Fruit fly (Drosophila melanogaster) whole organism, embryonic: ENCODE data around the gene CG10055.
A peak's percentile ranks its signal among the peaks of the same experiment; 100 is the strongest.

ENCODE experiments used
- Adf1 ChIP-seq: fragments of 200-800 bp; sonication (Bioruptor generic); IDR thresholded peaks from 2 replicates; pipeline ENCODE4 v1.3.6; 2022; ENCODE audit warnings: missing biosample characterization, missing genetic modification characterization
- CG10267 ChIP-seq: fragments of 200-800 bp; sonication (Bioruptor generic); optimal IDR thresholded peaks from 2 replicates; lab custom pipeline; 2018; ENCODE audit warnings: missing biosample characterization, mild to moderate bottlenecking, missing genetic modification characterization, moderate library complexity
- CG10959 ChIP-seq: fragments of 200-800 bp; sonication (Bioruptor generic); IDR thresholded peaks from 2 replicates; pipeline ENCODE4 v1.3.6; 2022; ENCODE audit warnings: missing biosample characterization, missing genetic modification characterization
- CG12299 ChIP-seq: fragments of 200-800 bp; sonication (Bioruptor generic); optimal IDR thresholded peaks from 2 replicates; lab custom pipeline; 2018; ENCODE audit warnings: missing biosample characterization, mild to moderate bottlenecking, missing genetic modification characterization
- CG12769 ChIP-seq: fragments of 200-800 bp; sonication (Bioruptor generic); optimal IDR thresholded peaks from 2 replicates; lab custom pipeline; 2019; ENCODE audit warnings: missing biosample characterization, mild to moderate bottlenecking, missing genetic modification characterization, moderate library complexity
- CG13775 ChIP-seq: fragments of 200-800 bp; sonication (Bioruptor generic); optimal IDR thresholded peaks from 3 replicates; lab custom pipeline; 2017; ENCODE audit warnings: missing biosample characterization, mild to moderate bottlenecking, missing genetic modification characterization
- CG15011 ChIP-seq: fragments of 200-800 bp; sonication (Bioruptor generic); optimal IDR thresholded peaks from 3 replicates; lab custom pipeline; 2018; ENCODE audit warnings: missing biosample characterization, mild to moderate bottlenecking, missing genetic modification characterization
- CG1602 ChIP-seq: fragments of 200-800 bp; sonication (Bioruptor generic); optimal IDR thresholded peaks from 3 replicates; lab custom pipeline; 2016; ENCODE audit warnings: missing biosample characterization, missing genetic modification characterization
- CG17186 ChIP-seq: fragments of 200-800 bp; sonication (Bioruptor generic); optimal IDR thresholded peaks from 3 replicates; lab custom pipeline; 2017; ENCODE audit warnings: missing biosample characterization, missing genetic modification reagents, missing genetic modification characterization
- CG17829 ChIP-seq: fragments of 200-800 bp; optimal IDR thresholded peaks from 2 replicates; lab custom pipeline; 2019; ENCODE audit warnings: missing biosample characterization, mild to moderate bottlenecking, missing genetic modification characterization, moderate library complexity
- CG18262 ChIP-seq: fragments of 200-800 bp; optimal IDR thresholded peaks from 3 replicates; lab custom pipeline; 2019; ENCODE audit warnings: missing biosample characterization, mild to moderate bottlenecking, missing genetic modification characterization, moderate library complexity
- CG30403 ChIP-seq: fragments of 200-800 bp; sonication (Bioruptor generic); optimal IDR thresholded peaks from 3 replicates; lab custom pipeline; 2016; ENCODE audit warnings: missing biosample characterization, missing genetic modification characterization
- CG31388 ChIP-seq: fragments of 200-800 bp; sonication (Bioruptor generic); optimal IDR thresholded peaks from 2 replicates; lab custom pipeline; 2016; ENCODE audit warnings: missing biosample characterization, missing genetic modification characterization
- CG3163 ChIP-seq: fragments of 200-800 bp; sonication (Bioruptor generic); optimal IDR thresholded peaks from 3 replicates; lab custom pipeline; 2016; ENCODE audit warnings: missing biosample characterization, missing genetic modification characterization
- CG32772 ChIP-seq: fragments of 200-800 bp; sonication (Bioruptor generic); IDR thresholded peaks from 2 replicates; pipeline ENCODE4 v1.3.6; 2022; ENCODE audit warnings: missing biosample characterization, missing genetic modification characterization
- CG33213 ChIP-seq: fragments of 200-800 bp; sonication (Bioruptor generic); optimal IDR thresholded peaks from 3 replicates; lab custom pipeline; 2016; ENCODE audit warnings: missing biosample characterization, missing genetic modification characterization
- CG43689 ChIP-seq: fragments of 200-800 bp; sonication (Bioruptor generic); IDR thresholded peaks from 2 replicates; pipeline ENCODE4 v1.3.6; 2022; ENCODE audit warnings: missing biosample characterization, missing genetic modification characterization
- CG6854 ChIP-seq: fragments of 200-800 bp; sonication (Bioruptor generic); optimal IDR thresholded peaks from 3 replicates; lab custom pipeline; 2017; ENCODE audit warnings: missing biosample characterization, mild to moderate bottlenecking, missing genetic modification characterization
- CG8089 ChIP-seq: fragments of 200-800 bp; sonication (Bioruptor generic); optimal IDR thresholded peaks from 3 replicates; lab custom pipeline; 2016; ENCODE audit warnings: missing biosample characterization, missing genetic modification characterization
- CG8478 ChIP-seq: fragments of >200 bp; optimal IDR thresholded peaks from 2 replicates; lab custom pipeline; 2018
- CG9727 ChIP-seq: fragments of 200-800 bp; sonication (Bioruptor generic); optimal IDR thresholded peaks from 3 replicates; lab custom pipeline; 2017; ENCODE audit warnings: missing biosample characterization, mild to moderate bottlenecking, missing genetic modification characterization
- CkIIα-i1 ChIP-seq: fragments of 200-800 bp; sonication (Bioruptor generic); IDR thresholded peaks from 2 replicates; pipeline ENCODE4 v1.3.6; 2022; ENCODE audit warnings: missing biosample characterization, missing genetic modification characterization
- Dek ChIP-seq: fragments of 200-800 bp; sonication (Bioruptor generic); optimal IDR thresholded peaks from 3 replicates; lab custom pipeline; 2019; ENCODE audit warnings: missing biosample characterization, mild to moderate bottlenecking, missing genetic modification characterization, moderate library complexity
- Dfd ChIP-seq, 2 experiments: fragments of >200 bp; optimal IDR thresholded peaks; 2 replicates each; lab custom pipeline; 2017; ENCODE audit warnings: missing biosample characterization in 2 of 2, missing genetic modification characterization in 2 of 2
- E2f2 ChIP-seq: fragments of 200-800 bp; sonication (Bioruptor generic); IDR thresholded peaks from 2 replicates; pipeline ENCODE4 v1.3.6; 2022; ENCODE audit warnings: missing biosample characterization, missing genetic modification characterization
- ERR ChIP-seq: fragments of 200-800 bp; sonication (Bioruptor generic); optimal IDR thresholded peaks from 2 replicates; lab custom pipeline; 2016; ENCODE audit warnings: missing biosample characterization, missing genetic modification characterization
- Ets97D ChIP-seq: fragments of 200-800 bp; sonication (Bioruptor generic); optimal IDR thresholded peaks from 3 replicates; lab custom pipeline; 2016; ENCODE audit warnings: missing biosample characterization, missing genetic modification characterization
- HLHmδ ChIP-seq: fragments of 200-800 bp; sonication (Bioruptor generic); optimal IDR thresholded peaks from 2 replicates; lab custom pipeline; 2018; ENCODE audit warnings: missing biosample characterization, mild to moderate bottlenecking, missing genetic modification characterization, moderate library complexity
- Lpt ChIP-seq: fragments of >200 bp; optimal IDR thresholded peaks from 2 replicates; lab custom pipeline; 2018; ENCODE audit warnings: missing biosample characterization, missing genetic modification characterization
- MESR4 ChIP-seq: fragments of 200-800 bp; sonication (Bioruptor generic); optimal IDR thresholded peaks from 2 replicates; lab custom pipeline; 2018; ENCODE audit warnings: missing biosample characterization, mild to moderate bottlenecking, missing genetic modification characterization, moderate library complexity
- Mes4 ChIP-seq: fragments of 200-800 bp; sonication (Bioruptor generic); optimal IDR thresholded peaks from 2 replicates; lab custom pipeline; 2016; ENCODE audit warnings: missing biosample characterization, missing genetic modification characterization
- NfI ChIP-seq: fragments of 200-800 bp; sonication (Bioruptor generic); optimal IDR thresholded peaks from 3 replicates; lab custom pipeline; 2018; ENCODE audit warnings: missing biosample characterization, mild to moderate bottlenecking, missing genetic modification characterization, moderate library complexity
- Oaz ChIP-seq: fragments of 200-800 bp; sonication (Bioruptor generic); IDR thresholded peaks from 2 replicates; pipeline ENCODE4 v1.3.6; 2022; ENCODE audit warnings: missing biosample characterization, missing genetic modification characterization
- Poxn ChIP-seq: fragments of 200-800 bp; sonication (Bioruptor generic); IDR thresholded peaks from 2 replicates; pipeline ENCODE4 v1.3.6; 2022; ENCODE audit warnings: missing biosample characterization, missing genetic modification characterization
- Six4 ChIP-seq: fragments of 200-800 bp; sonication (Bioruptor generic); optimal IDR thresholded peaks from 2 replicates; lab custom pipeline; 2016; ENCODE audit warnings: missing biosample characterization, missing genetic modification characterization
- TFAM ChIP-seq: fragments of 200-800 bp; sonication (Bioruptor generic); optimal IDR thresholded peaks from 2 replicates; lab custom pipeline; 2017; ENCODE audit warnings: missing biosample characterization, missing genetic modification characterization, inconsistent platforms
- ac ChIP-seq: fragments of 200-800 bp; sonication (Bioruptor generic); optimal IDR thresholded peaks from 3 replicates; lab custom pipeline; 2017; ENCODE audit warnings: missing biosample characterization, mild to moderate bottlenecking, missing genetic modification characterization
- aop ChIP-seq: fragments of 200-800 bp; sonication (Bioruptor generic); IDR thresholded peaks from 2 replicates; pipeline ENCODE4 v1.3.6; 2022; ENCODE audit warnings: missing biosample characterization, missing genetic modification characterization
- ato ChIP-seq: fragments of 200-800 bp; sonication (Bioruptor generic); IDR thresholded peaks from 2 replicates; pipeline ENCODE4 v1.3.6; 2022; ENCODE audit warnings: missing biosample characterization, missing genetic modification characterization; ENCODE audit not compliant: partially characterized antibody
- cato ChIP-seq: fragments of 200-800 bp; sonication (Bioruptor generic); optimal IDR thresholded peaks from 2 replicates; lab custom pipeline; 2016; ENCODE audit warnings: missing biosample characterization, missing genetic modification characterization, borderline replicate concordance
- crp ChIP-seq, 2 experiments: fragments of 200-800 bp; sonication (Bioruptor generic); optimal IDR thresholded peaks; 2 replicates in 1 of 2; 3 replicates in 1 of 2; lab custom pipeline; 2017; ENCODE audit warnings: missing biosample characterization in 2 of 2, missing genetic modification characterization in 2 of 2, mild to moderate bottlenecking in 1 of 2, moderate library complexity in 1 of 2
- esg ChIP-seq: fragments of 200-800 bp; sonication (Bioruptor generic); conservative IDR thresholded peaks from 2 replicates; pipeline ENCODE4 v1.3.6; 2022; ENCODE audit warnings: missing biosample characterization, missing genetic modification characterization
- fd96Cb ChIP-seq: fragments of 200-800 bp; sonication (Bioruptor generic); optimal IDR thresholded peaks from 2 replicates; lab custom pipeline; 2018; ENCODE audit warnings: missing biosample characterization, mild to moderate bottlenecking, missing genetic modification characterization, moderate library complexity
- grn ChIP-seq: fragments of 200-800 bp; sonication (Bioruptor generic); optimal IDR thresholded peaks from 3 replicates; lab custom pipeline; 2017; ENCODE audit warnings: missing biosample characterization, missing genetic modification characterization
- gro ChIP-seq: fragments of 200-800 bp; sonication (Bioruptor generic); optimal IDR thresholded peaks from 2 replicates; lab custom pipeline; 2016; ENCODE audit warnings: missing biosample characterization, missing genetic modification characterization
- gt ChIP-seq: fragments of 200-800 bp; sonication (Bioruptor generic); IDR thresholded peaks from 2 replicates; pipeline ENCODE4 v1.3.6; 2022; ENCODE audit warnings: missing biosample characterization, missing genetic modification characterization
- lov ChIP-seq, 2 experiments: fragments of 200-800 bp in 1 of 2; fragments of >200 bp in 1 of 2; sonication (Bioruptor generic) in 1 of 2; IDR thresholded peaks in 1 of 2; optimal IDR thresholded peaks in 1 of 2; 2 replicates in 1 of 2; 3 replicates in 1 of 2; pipeline versions ENCODE4 v1.3.6 to Lab custom; 2017 to 2022; ENCODE audit warnings: missing biosample characterization in 1 of 2, missing genetic modification characterization in 1 of 2
- repo ChIP-seq: fragments of 200-800 bp; sonication (Bioruptor generic); optimal IDR thresholded peaks from 2 replicates; lab custom pipeline; 2016; ENCODE audit warnings: missing biosample characterization, missing genetic modification characterization
- sisA ChIP-seq: fragments of 200-800 bp; sonication (Bioruptor generic); IDR thresholded peaks from 2 replicates; pipeline ENCODE4 v1.3.6; 2022; ENCODE audit warnings: missing biosample characterization, missing genetic modification characterization
- sr ChIP-seq: fragments of 200-800 bp; sonication (Bioruptor generic); IDR thresholded peaks from 3 replicates; pipeline ENCODE4 v1.3.6; 2022; ENCODE audit warnings: missing biosample characterization, missing genetic modification characterization
- vfl ChIP-seq: fragments of 200-800 bp; sonication (Bioruptor generic); optimal IDR thresholded peaks from 2 replicates; lab custom pipeline; 2016; ENCODE audit warnings: missing biosample characterization, missing genetic modification characterization

The CG10055 gene

DNA sequence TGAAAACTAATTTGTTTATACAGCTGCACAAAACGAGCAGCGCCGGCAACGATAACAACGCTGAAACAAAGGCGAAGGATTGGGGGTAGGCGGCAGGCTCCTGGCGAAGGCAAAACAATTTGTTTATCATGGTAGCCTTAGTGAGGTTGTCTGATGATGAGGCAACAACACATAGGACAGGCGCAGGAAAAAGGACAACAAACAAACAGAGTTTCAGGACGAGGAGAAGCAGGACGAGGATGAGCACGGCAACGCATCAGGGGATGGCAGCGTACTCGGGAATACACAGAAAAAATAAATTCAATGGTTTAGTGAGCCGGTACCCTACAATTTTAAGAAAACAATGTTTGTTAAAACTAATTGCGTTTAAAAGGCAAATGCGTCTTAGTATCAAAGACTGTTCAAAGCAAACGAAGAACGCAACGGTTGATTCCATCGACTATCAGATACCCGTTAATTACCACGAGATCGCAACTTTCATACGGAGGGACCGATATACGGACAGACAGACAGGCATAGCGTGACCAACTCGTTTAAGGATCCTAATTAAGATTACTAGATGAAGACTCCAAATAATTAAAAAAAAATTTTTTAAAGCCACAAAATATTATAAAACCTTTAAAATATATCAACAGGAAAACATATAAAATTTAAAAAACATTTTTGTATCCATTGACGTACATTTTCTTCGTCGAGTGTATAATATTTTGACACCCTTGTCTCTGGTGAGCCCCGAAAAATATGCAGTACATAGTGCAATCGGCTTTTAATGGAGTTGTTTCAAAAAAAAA is 51.6 kb downstream of the CG10055 start (continued):
- TF ChIP-seq CG8089, result no peak
- no peak for TF ChIP-seq CG31388 (GFP tag; lab: Kevin White, UChicago)
- TF ChIP-seq CG9727 (GFP tag; lab: Kevin White, UChicago), result peak; percentile 53
- no peak for TF ChIP-seq E2f2 (GFP tag; lab: Robert Waterston, UW)
- no peak for TF ChIP-seq Adf1
- no peak for TF ChIP-seq crp (GFP tag; optimal IDR thresholded peaks at IDR 0.05; lab: Kevin White, UChicago)
- no peak for TF ChIP-seq sr (GFP tag; lab: Robert Waterston, UW)
- no peak for TF ChIP-seq CG3163
- no peak for TF ChIP-seq CG33213 (GFP tag; lab: Kevin White, UChicago)
- TF ChIP-seq Six4 (GFP tag; lab: Kevin White, UChicago), result no peak
- no peak for TF ChIP-seq CG6854 (GFP tag; lab: Kevin White, UChicago)
- no peak for TF ChIP-seq MESR4
- no peak for TF ChIP-seq gt (GFP tag; lab: Robert Waterston, UW)
- TF ChIP-seq CG17829 (tag; lab: Kevin White, UChicago), result no peak
- no peak for TF ChIP-seq CG1602 (GFP tag; lab: Kevin White, UChicago)
- TF ChIP-seq CG10267 (tag; lab: Kevin White, UChicago), result peak; percentile 9
- no peak for TF ChIP-seq CG32772 (GFP tag; lab: Robert Waterston, UW)
- no peak for TF ChIP-seq CG12299 (tag; lab: Kevin White, UChicago)
- no peak for TF ChIP-seq Dfd (GFP tag; optimal IDR thresholded peaks at IDR 0.05; lab: Kevin White, UChicago)
- TF ChIP-seq HLHmδ, result no peak
- TF ChIP-seq Oaz, result no peak
- no peak for TF ChIP-seq grn (GFP tag; lab: Kevin White, UChicago)
- peak; percentile 31 for TF ChIP-seq CG13775 (GFP tag; lab: Kevin White, UChicago)
- no peak for TF ChIP-seq gro (GFP tag; lab: Kevin White, UChicago)
- no peak for TF ChIP-seq fd96Cb (tag; lab: Kevin White, UChicago)
- TF ChIP-seq ERR (GFP tag; lab: Kevin White, UChicago), result no peak
- no peak for TF ChIP-seq NfI (GFP tag; lab: Kevin White, UChicago)
- no peak for TF ChIP-seq CG15011 (GFP tag; lab: Kevin White, UChicago)
- TF ChIP-seq CG17186, result no peak
- TF ChIP-seq TFAM, result no peak
- TF ChIP-seq lov (optimal IDR thresholded peaks at IDR 0.05; lab: Kevin White, UChicago), result no peak
- TF ChIP-seq lov (GFP tag; IDR thresholded peaks at IDR 0.05; lab: Robert Waterston, UW), result no peak
- no peak for TF ChIP-seq CG10959 (GFP tag; lab: Robert Waterston, UW)
- no peak for TF ChIP-seq CkIIα-i1 (GFP tag; lab: Robert Waterston, UW)
- TF ChIP-seq sisA (GFP tag; lab: Robert Waterston, UW), result no peak
- peak; percentile 54 for TF ChIP-seq CG18262
- no peak for TF ChIP-seq Lpt
- TF ChIP-seq esg (GFP tag; lab: Robert Waterston, UW), result no peak
- TF ChIP-seq CG43689 (GFP tag; lab: Robert Waterston, UW), result no peak
- no peak for TF ChIP-seq ac
- TF ChIP-seq CG8478 (lab: Kevin White, UChicago), result no peak
- no peak for TF ChIP-seq cato (GFP tag; lab: Kevin White, UChicago)
- TF ChIP-seq Ets97D (GFP tag; lab: Kevin White, UChicago), result no peak
- TF ChIP-seq repo, result no peak
- peak; percentile 10 for TF ChIP-seq CG30403 (GFP tag; lab: Kevin White, UChicago)
- TF ChIP-seq ato (GFP tag; lab: Robert Waterston, UW), result no peak
- no peak for TF ChIP-seq aop (GFP tag; lab: Robert Waterston, UW)
- TF ChIP-seq Dek (tag; lab: Kevin White, UChicago), result no peak
- no peak for TF ChIP-seq vfl (GFP tag; lab: Kevin White, UChicago)
- no peak for TF ChIP-seq CG12769
- no peak for TF ChIP-seq Mes4 (GFP tag; lab: Kevin White, UChicago)
- TF ChIP-seq Poxn (GFP tag; lab: Robert Waterston, UW), result no peak
